Fruit fly (Drosophila melanogaster): ENCODE data around the gene CG2162.

- TF ChIP-seq CG13296 (GFP tag; optimal IDR thresholded peaks at IDR 0.05): no peak
- TF ChIP-seq CG10462 (GFP tag; optimal IDR thresholded peaks at IDR 0.05): no peak
- no peak for TF ChIP-seq Fer2 (tag; optimal IDR thresholded peaks at IDR 0.05)
- no peak for TF ChIP-seq jumu (GFP tag; optimal IDR thresholded peaks at IDR 0.05)
- TF ChIP-seq yki (optimal IDR thresholded peaks at IDR 0.05): no peak
- TF ChIP-seq CG6689 (GFP tag; IDR thresholded peaks at IDR 0.05): no peak
These were observed 17.8 kb upstream of the CG2162 start, which contains the start of gene CG32487 for dm6 chr3L:3017156-3017555.
